Worm (Caenorhabditis elegans): Measurements from ENCODE around the gene drd-1.

drd-1 gene

ce11 chrII:8382880-8383279 lies 5.0 kb upstream of the drd-1 start:
- TF ChIP-seq mxl-3 (GFP tag; optimal IDR thresholded peaks at IDR 0.05), result peak; percentile 61
- TF ChIP-seq daf-16 (GFP tag; optimal IDR thresholded peaks at IDR 0.05), result peak in 1 of 2 experiments; percentile 45
- peak; percentile 90 for TF ChIP-seq daf-16 (tag; optimal IDR thresholded peaks at IDR 0.05)
- peak; percentile 95 for TF ChIP-seq nhr-77 (tag; optimal IDR thresholded peaks at IDR 0.05)
- TF ChIP-seq unc-62 (GFP tag; optimal IDR thresholded peaks at IDR 0.05 in 1 of 2), result peak in 1 of 2 experiments; percentile 45
- no peak for TF ChIP-seq unc-62 (tag; optimal IDR thresholded peaks at IDR 0.05)
- TF ChIP-seq mdl-1 (tag; optimal IDR thresholded peaks at IDR 0.05), result peak in 1 of 2 experiments; percentile 85
- TF ChIP-seq aha-1 (tag), result peak; percentile 71
- peak; percentile 74 for TF ChIP-seq hlh-30 (tag; optimal IDR thresholded peaks at IDR 0.05; ENCODE audit: insufficient read depth)
- TF ChIP-seq cey-2 (tag; optimal IDR thresholded peaks at IDR 0.05; ENCODE audit: borderline replicate concordance, insufficient read depth), result peak; percentile 21
- TF ChIP-seq dve-1 (tag; optimal IDR thresholded peaks at IDR 0.05; ENCODE audit: insufficient read depth), result peak; percentile 98
- no peak for TF ChIP-seq arid-1 (GFP tag; conservative IDR thresholded peaks at IDR 0.05)
- TF ChIP-seq hlh-11 (tag; optimal IDR thresholded peaks at IDR 0.05), result peak; percentile 95
- TF ChIP-seq hif-1 (tag; optimal IDR thresholded peaks at IDR 0.05), result peak in 1 of 2 experiments; percentile 83
- TF ChIP-seq pqm-1 (tag; optimal IDR thresholded peaks at IDR 0.05), result peak; percentile 96
- TF ChIP-seq tag-97 (GFP tag; IDR thresholded peaks at IDR 0.05), result no peak
- TF ChIP-seq ztf-7 (tag; optimal IDR thresholded peaks at IDR 0.05), result no peak
- no peak for TF ChIP-seq lim-7 (GFP tag; IDR thresholded peaks at IDR 0.05)
- no peak for TF ChIP-seq snpc-4 (tag; optimal IDR thresholded peaks at IDR 0.05)
- peak; percentile 81 for TF ChIP-seq nhr-102 (tag; optimal IDR thresholded peaks at IDR 0.05)
- TF ChIP-seq T20F7.1 (GFP tag; optimal IDR thresholded peaks at IDR 0.05), result peak; percentile 51
- TF ChIP-seq fkh-10 (GFP tag; optimal IDR thresholded peaks at IDR 0.05), result no peak
- no peak for TF ChIP-seq mxl-2 (GFP tag; conservative IDR thresholded peaks at IDR 0.05)
- peak; percentile 97 for TF ChIP-seq nhr-28 (tag; optimal IDR thresholded peaks at IDR 0.05)
- no peak for TF ChIP-seq ceh-82 (tag; optimal IDR thresholded peaks at IDR 0.05)
- TF ChIP-seq gei-8 (GFP tag; optimal IDR thresholded peaks at IDR 0.05), result peak; percentile 5
- TF ChIP-seq R02D3.7 (tag; optimal IDR thresholded peaks at IDR 0.05), result no peak
- no peak for TF ChIP-seq vab-7 (GFP tag; IDR thresholded peaks at IDR 0.05)
- TF ChIP-seq rbr-2 (tag; optimal IDR thresholded peaks at IDR 0.05), result no peak
- no peak for TF ChIP-seq fos-1 (tag; optimal IDR thresholded peaks at IDR 0.05)
- peak; percentile 96 for TF ChIP-seq dmd-6 (GFP tag; IDR thresholded peaks at IDR 0.05)
- TF ChIP-seq nhr-10 (tag; optimal IDR thresholded peaks at IDR 0.05), result peak; percentile 59
- TF ChIP-seq saeg-2 (GFP tag; IDR thresholded peaks at IDR 0.05), result 0 out of 2 replicates have a peak, but pooled peaks have one; percentile 62
- TF ChIP-seq pha-4 (GFP tag; IDR thresholded peaks at IDR 0.05), result peak; percentile 41; the same call in 1 of the 2 replicates
- TF ChIP-seq pha-4 (tag; optimal IDR thresholded peaks at IDR 0.05), result no peak
- TF ChIP-seq unc-130 (GFP tag; optimal IDR thresholded peaks at IDR 0.05), result no peak
- TF ChIP-seq lin-1 (GFP tag; IDR thresholded peaks at IDR 0.05), result peak; percentile 87
- peak; percentile 2 for TF ChIP-seq zip-2 (tag; optimal IDR thresholded peaks at IDR 0.05)
- peak in 1 of 2 experiments; percentile 68 for TF ChIP-seq lsy-2 (tag; optimal IDR thresholded peaks at IDR 0.05)
- TF ChIP-seq snpc-1.2 (GFP tag; IDR thresholded peaks at IDR 0.05), result no peak
- TF ChIP-seq tra-1 (GFP tag; IDR thresholded peaks at IDR 0.05), result peak; percentile 52; the same call in 1 of the 2 replicates
- TF ChIP-seq php-3 (GFP tag; IDR thresholded peaks at IDR 0.05), result peak; percentile 94
- TF ChIP-seq nhr-48 (tag; optimal IDR thresholded peaks at IDR 0.05), result peak; percentile 87
- no peak for TF ChIP-seq dmd-9 (GFP tag; IDR thresholded peaks at IDR 0.05)
- no peak for TF ChIP-seq nhr-237 (tag; optimal IDR thresholded peaks at IDR 0.05)
